Worm (Caenorhabditis elegans) whole organism, L3 larva: ENCODE data around the gene H19J13.2.

ENCODE experiments used
- aly-2 ChIP-seq: fragments of 150-350 bp; optimal IDR thresholded peaks from 2 replicates; lab custom pipeline; 2014; ENCODE audit warnings: missing biosample characterization, missing genetic modification characterization
- ama-1 ChIP-seq: fragments of 150-350 bp; optimal IDR thresholded peaks from 2 replicates; lab custom pipeline; 2018
- ceh-16 ChIP-seq: sonication (generic microtip); optimal IDR thresholded peaks from 2 replicates; lab custom pipeline; 2017; ENCODE audit warnings: missing biosample characterization, missing genetic modification characterization
- elt-2 ChIP-seq: sonication (generic microtip); optimal IDR thresholded peaks from 2 replicates; lab custom pipeline; 2016; ENCODE audit warnings: missing genetic modification reagents, mild to moderate bottlenecking, missing genetic modification characterization, missing compliant biosample characterization
- fos-1 ChIP-seq: fragments of 150-350 bp; optimal IDR thresholded peaks from 2 replicates; lab custom pipeline; 2014; ENCODE audit warnings: missing biosample characterization, missing genetic modification characterization
- lin-15B ChIP-seq: fragments of 150-350 bp; optimal IDR thresholded peaks from 2 replicates; lab custom pipeline; 2014; ENCODE audit warnings: missing biosample characterization, missing genetic modification characterization
- mdl-1 ChIP-seq: fragments of 150-350 bp; optimal IDR thresholded peaks from 2 replicates; lab custom pipeline; 2014; ENCODE audit warnings: missing biosample characterization, missing genetic modification characterization
- nhr-237 ChIP-seq: fragments of 150-350 bp; optimal IDR thresholded peaks from 2 replicates; lab custom pipeline; 2014; ENCODE audit warnings: missing biosample characterization, missing genetic modification characterization
- nhr-28 ChIP-seq: fragments of 150-350 bp; optimal IDR thresholded peaks from 2 replicates; lab custom pipeline; 2014; ENCODE audit warnings: missing biosample characterization, missing genetic modification characterization
- nhr-76 ChIP-seq: fragments of 150-350 bp; sonication (generic microtip); optimal IDR thresholded peaks from 5 replicates; lab custom pipeline; 2014; ENCODE audit warnings: missing biosample characterization, missing genetic modification characterization
- skn-1 ChIP-seq: fragments of 150-350 bp; optimal IDR thresholded peaks from 2 replicates; lab custom pipeline; 2014; ENCODE audit warnings: missing biosample characterization, missing genetic modification characterization
- ztf-11 ChIP-seq: fragments of 150-350 bp; optimal IDR thresholded peaks from 2 replicates; lab custom pipeline; 2014; ENCODE audit warnings: missing biosample characterization, missing genetic modification characterization
- ztf-4 ChIP-seq: fragments of 150-350 bp; optimal IDR thresholded peaks from 2 replicates; lab custom pipeline; 2014; ENCODE audit warnings: missing biosample characterization, missing genetic modification characterization

DNA sequence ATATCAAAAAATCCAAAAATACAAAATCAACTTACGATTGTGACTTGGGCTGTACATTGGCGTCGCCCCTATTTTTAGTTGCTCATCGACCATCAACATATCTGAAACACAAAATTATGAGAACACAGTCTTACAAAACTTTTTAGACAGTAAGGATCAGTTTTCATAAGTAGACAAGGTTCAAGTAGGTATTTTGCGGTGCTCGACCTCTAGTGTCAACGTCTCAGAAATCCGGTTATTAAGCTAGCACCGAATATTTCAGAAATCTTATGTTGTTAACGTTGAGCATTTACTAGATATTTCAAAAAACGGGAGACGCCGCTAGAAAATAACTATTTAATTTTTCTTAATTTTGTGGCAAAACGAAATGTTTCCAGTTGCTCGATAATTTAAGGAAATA is 2.9 kb downstream of the H19J13.2 start, which contains the start of gene otpl-8:
- no peak for TF ChIP-seq ztf-4 (tag; lab: Kevin White, UChicago)
- TF ChIP-seq nhr-76 (tag; lab: Kevin White, UChicago): no peak
- no peak for TF ChIP-seq ztf-11 (tag; lab: Kevin White, UChicago)
- no peak for TF ChIP-seq skn-1
- no peak for TF ChIP-seq nhr-237 (tag; lab: Kevin White, UChicago)
- no peak for TF ChIP-seq nhr-28 (tag; lab: Kevin White, UChicago)
- TF ChIP-seq lin-15B (tag; lab: Kevin White, UChicago): no peak
- TF ChIP-seq aly-2 (tag; lab: Kevin White, UChicago): no peak
- TF ChIP-seq ama-1: no peak
- TF ChIP-seq fos-1 (tag; lab: Kevin White, UChicago): no peak
- no peak for TF ChIP-seq ceh-16
- no peak for TF ChIP-seq mdl-1
- no peak for TF ChIP-seq elt-2 (tag; lab: Kevin White, UChicago)
